Worm (Caenorhabditis elegans) whole organism, early embryonic: ENCODE measurements around the gene K09C8.7.

Experiments used
- F13C5.2 ChIP-seq: sonication (generic microtip); optimal IDR thresholded peaks from 2 replicates; lab custom pipeline; 2017; ENCODE audit warnings: mild to moderate bottlenecking, missing genetic modification characterization, inconsistent platforms, missing compliant biosample characterization
- aly-1 ChIP-seq: sonication (generic microtip); optimal IDR thresholded peaks from 2 replicates; lab custom pipeline; 2016; ENCODE audit warnings: missing genetic modification characterization, missing compliant biosample characterization
- ama-1 ChIP-seq: fragments of 150-350 bp; optimal IDR thresholded peaks from 2 replicates; lab custom pipeline; 2014
- ceh-36 ChIP-seq: sonication (generic microtip); optimal IDR thresholded peaks from 2 replicates; lab custom pipeline; 2016; ENCODE audit warnings: missing genetic modification characterization, inconsistent platforms, missing compliant biosample characterization
- ets-7 ChIP-seq: sonication (generic microtip); optimal IDR thresholded peaks from 2 replicates; lab custom pipeline; 2016; ENCODE audit warnings: missing genotype, missing genetic modification characterization, missing compliant biosample characterization
- flt-1 ChIP-seq: fragments of 200-800 bp; sonication (Bioruptor generic); IDR thresholded peaks from 2 replicates; pipeline ENCODE4 v1.3.6; 2022; ENCODE audit warnings: missing genetic modification characterization, missing compliant biosample characterization
- hnd-1 ChIP-seq: sonication (generic microtip); optimal IDR thresholded peaks from 2 replicates; lab custom pipeline; 2016; ENCODE audit warnings: missing genetic modification characterization, missing compliant biosample characterization
- pes-1 ChIP-seq: fragments of 200-800 bp; sonication (Bioruptor generic); IDR thresholded peaks from 2 replicates; pipeline ENCODE4 v1.3.6; 2022; ENCODE audit warnings: missing genetic modification reagents, missing genetic modification characterization, missing compliant biosample characterization
- sea-1 ChIP-seq: fragments of 200-800 bp; sonication (Bioruptor generic); conservative IDR thresholded peaks from 2 replicates; pipeline ENCODE4 v1.3.6; 2022; ENCODE audit warnings: missing genetic modification characterization, missing compliant biosample characterization
- tbx-11 ChIP-seq: fragments of 200-800 bp; sonication (Bioruptor generic); IDR thresholded peaks from 2 replicates; pipeline ENCODE4 v1.3.6; 2022; ENCODE audit warnings: missing genetic modification characterization, missing compliant biosample characterization
- tbx-37 ChIP-seq: fragments of 200-800 bp; sonication (Bioruptor generic); conservative IDR thresholded peaks from 2 replicates; pipeline ENCODE4 v1.3.6; 2022; ENCODE audit warnings: missing genetic modification reagents, missing genetic modification characterization, missing compliant biosample characterization

DNA sequence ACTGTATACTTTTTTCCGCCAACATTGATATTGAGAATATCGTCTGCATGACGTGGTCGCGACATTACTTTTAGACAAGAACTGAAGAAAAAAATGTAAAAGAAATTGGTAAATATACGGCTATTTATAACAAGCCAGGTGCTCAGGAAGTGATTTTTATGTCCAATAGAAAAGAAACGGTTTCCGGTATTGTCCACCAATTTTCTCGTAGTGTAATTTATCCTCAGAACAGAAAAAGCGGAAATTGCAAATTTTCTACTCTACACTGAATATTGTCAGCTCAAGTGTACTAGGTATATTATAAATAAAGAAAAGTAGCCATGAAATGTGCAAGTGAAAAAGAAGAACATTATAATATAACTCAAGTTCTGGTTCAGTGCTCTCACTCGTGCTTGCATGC lies 48.0 kb upstream of the K09C8.7 start, which contains the start of gene F59F3.6:
- TF ChIP-seq F13C5.2 (tag; lab: Kevin White, UChicago) (no peak), ama-1 (lab: Kevin White, UChicago) (no peak), flt-1 (GFP tag; lab: Robert Waterston, UW) (no peak), ceh-36 (tag; lab: Kevin White, UChicago) (no peak), hnd-1 (no peak), aly-1 (tag; lab: Kevin White, UChicago) (no peak), sea-1 (no peak), ets-7 (no peak), pes-1 (GFP tag; lab: Robert Waterston, UW) (no peak), tbx-37 (GFP tag; lab: Robert Waterston, UW) (no peak), tbx-11 (GFP tag; lab: Robert Waterston, UW) (no peak)
